Worm (Caenorhabditis elegans): Measurements from ENCODE around the gene mrpl-18.

ce11 chrIII:8111347-8111746 is 33.5 kb upstream of the mrpl-18 start:
- TF ChIP-seq nhr-11 (tag; optimal IDR thresholded peaks at IDR 0.05) (no peak), skn-1 (tag; optimal IDR thresholded peaks at IDR 0.05) (no peak), lin-13 (GFP tag; optimal IDR thresholded peaks at IDR 0.05) (no peak), blmp-1 (tag; optimal IDR thresholded peaks at IDR 0.05; ENCODE audit: insufficient read depth) (no peak), mdl-1 (tag; optimal IDR thresholded peaks at IDR 0.05) (no peak), fos-1 (tag; optimal IDR thresholded peaks at IDR 0.05) (no peak), aly-2 (tag; optimal IDR thresholded peaks at IDR 0.05) (no peak)
